Worm (Caenorhabditis elegans) whole organism, L2 larva: ENCODE measurements around the gene tra-4.

Experiments used
- R02D3.7 ChIP-seq: fragments of 150-350 bp; optimal IDR thresholded peaks from 2 replicates; lab custom pipeline; 2014; ENCODE audit warnings: missing biosample characterization, missing genetic modification characterization
- ceh-16 ChIP-seq: fragments of 150-350 bp; optimal IDR thresholded peaks from 2 replicates; lab custom pipeline; 2014; ENCODE audit warnings: missing biosample characterization, missing genetic modification characterization
- fos-1 ChIP-seq: fragments of 150-350 bp; optimal IDR thresholded peaks from 2 replicates; lab custom pipeline; 2014; ENCODE audit warnings: missing biosample characterization, missing genetic modification characterization

DNA sequence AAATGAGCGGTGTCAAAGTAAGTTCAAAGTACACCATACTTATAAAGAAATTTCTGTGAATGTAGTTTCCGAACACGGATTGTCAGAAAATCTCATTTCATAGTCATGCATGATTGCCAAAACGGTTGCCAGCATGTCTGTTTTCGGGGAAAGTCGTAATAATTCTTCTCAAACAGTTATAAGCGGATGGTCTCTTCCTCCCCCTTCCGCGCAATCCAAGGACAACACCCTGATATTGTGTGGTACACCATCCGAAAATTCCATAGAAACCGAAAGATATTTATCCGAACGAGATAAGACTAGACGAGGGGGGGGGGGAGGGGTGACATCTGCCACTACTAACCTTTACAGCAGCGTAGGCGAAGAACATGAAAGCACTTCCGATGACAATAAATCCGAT is 17.2 kb upstream of the tra-4 start:
- no peak for TF ChIP-seq fos-1 (tag; lab: Kevin White, UChicago)
- no peak for TF ChIP-seq ceh-16 (tag; lab: Kevin White, UChicago)
- no peak for TF ChIP-seq R02D3.7 (tag; lab: Kevin White, UChicago)
